Fruit fly (Drosophila melanogaster) whole organism: Measurements from ENCODE around the gene CG34242.

ENCODE experiments used
- EcR ChIP-seq, 2 experiments: fragments of >200 bp; optimal IDR thresholded peaks; 2 replicates each; lab custom pipeline; 2017; ENCODE audit warnings: missing biosample characterization in 2 of 2, missing genetic modification characterization in 2 of 2, missing genetic modification reagents in 2 of 2
- usp ChIP-seq: fragments of >200 bp; optimal IDR thresholded peaks from 2 replicates; lab custom pipeline; 2017; ENCODE audit warnings: missing biosample characterization, missing genetic modification characterization, mixed read lengths

DNA sequence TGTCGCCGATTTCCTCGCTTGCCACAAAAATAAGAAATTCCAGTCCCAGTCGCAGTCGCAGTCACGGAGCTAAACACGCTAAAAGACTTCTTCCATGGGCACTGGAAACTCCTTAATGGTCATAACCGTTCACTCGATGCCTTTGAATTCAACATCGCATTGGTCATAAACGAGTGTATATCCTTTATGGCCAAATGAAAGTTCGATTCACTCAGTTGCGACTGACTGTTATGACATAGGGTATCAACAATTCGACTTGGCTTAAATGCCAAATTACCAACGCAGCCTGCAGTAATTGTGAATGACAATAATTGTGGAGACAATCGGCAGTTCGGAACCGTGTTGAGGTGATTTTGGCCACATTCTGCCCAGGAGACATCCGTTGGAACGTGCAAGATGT lies 25.5 kb downstream of the CG34242 start:
- TF ChIP-seq usp (GFP tag; lab: Kevin White, UChicago) = no peak
- no peak for TF ChIP-seq EcR (GFP tag; optimal IDR thresholded peaks at IDR 0.05; lab: Kevin White, UChicago)
